Worm (Caenorhabditis elegans): Measurements from ENCODE around the gene idpp-6.

The idpp-6 gene

ce11 chrX:6790986-6791385 is 8.0 kb downstream of the idpp-6 start, which contains the start of gene asp-3:
TSS of gene asp-3 (plus strand) at chrX:6791064.
- TF ChIP-seq eor-1 (tag; optimal IDR thresholded peaks at IDR 0.05) (no peak), R02D3.7 (tag; optimal IDR thresholded peaks at IDR 0.05) (no peak), pha-4 (tag; optimal IDR thresholded peaks at IDR 0.05) (peak; percentile 2), ZK546.5 (tag; optimal IDR thresholded peaks at IDR 0.05) (no peak), elt-2 (tag; optimal IDR thresholded peaks at IDR 0.05) (peak; percentile 68), pqm-1 (tag; optimal IDR thresholded peaks at IDR 0.05) (peak; percentile 41), mdl-1 (tag; optimal IDR thresholded peaks at IDR 0.05) (no peak)

DNA sequence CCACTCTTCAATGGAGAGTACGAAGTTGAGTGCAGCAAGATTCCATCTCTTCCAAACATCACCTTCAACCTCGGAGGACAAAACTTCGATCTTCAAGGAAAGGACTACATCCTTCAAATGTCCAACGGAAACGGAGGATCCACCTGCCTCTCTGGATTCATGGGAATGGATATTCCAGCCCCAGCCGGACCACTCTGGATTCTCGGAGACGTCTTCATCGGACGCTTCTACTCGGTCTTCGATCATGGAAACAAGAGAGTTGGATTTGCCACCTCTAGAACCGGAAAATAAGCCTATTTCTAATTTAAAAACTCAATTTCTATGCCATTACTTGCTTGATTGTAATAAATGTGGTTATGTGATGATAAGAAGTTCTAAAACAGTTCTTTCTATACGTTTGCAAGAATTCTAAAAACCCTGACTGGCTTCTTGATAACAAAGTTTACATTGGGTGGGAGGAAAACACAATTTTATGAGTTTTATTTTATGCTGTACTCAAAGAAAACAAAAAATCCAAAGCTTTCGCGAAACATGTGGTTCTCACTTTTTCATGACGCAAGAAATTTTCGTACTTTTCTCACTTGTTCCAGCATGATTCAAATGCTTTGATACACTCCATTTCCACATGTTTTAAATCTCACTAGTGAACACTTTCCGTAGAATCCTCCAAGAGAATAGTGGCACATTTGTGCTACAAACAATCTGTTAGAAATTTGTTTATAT is 9.5 kb downstream of the idpp-6 start:
- TF ChIP-seq pqm-1 (tag; optimal IDR thresholded peaks at IDR 0.05) (peak; percentile 5), elt-2 (tag; optimal IDR thresholded peaks at IDR 0.05) (peak; percentile 77), sea-2 (GFP tag; optimal IDR thresholded peaks at IDR 0.05) (no peak), lin-39 (tag; optimal IDR thresholded peaks at IDR 0.05) (no peak), fos-1 (tag; optimal IDR thresholded peaks at IDR 0.05) (peak; percentile 4), jun-1 (tag; optimal IDR thresholded peaks at IDR 0.05) (peak; percentile 24), pha-4 (tag; optimal IDR thresholded peaks at IDR 0.05) (peak; percentile 59), nhr-77 (tag; optimal IDR thresholded peaks at IDR 0.05) (peak; percentile 1)

DNA sequence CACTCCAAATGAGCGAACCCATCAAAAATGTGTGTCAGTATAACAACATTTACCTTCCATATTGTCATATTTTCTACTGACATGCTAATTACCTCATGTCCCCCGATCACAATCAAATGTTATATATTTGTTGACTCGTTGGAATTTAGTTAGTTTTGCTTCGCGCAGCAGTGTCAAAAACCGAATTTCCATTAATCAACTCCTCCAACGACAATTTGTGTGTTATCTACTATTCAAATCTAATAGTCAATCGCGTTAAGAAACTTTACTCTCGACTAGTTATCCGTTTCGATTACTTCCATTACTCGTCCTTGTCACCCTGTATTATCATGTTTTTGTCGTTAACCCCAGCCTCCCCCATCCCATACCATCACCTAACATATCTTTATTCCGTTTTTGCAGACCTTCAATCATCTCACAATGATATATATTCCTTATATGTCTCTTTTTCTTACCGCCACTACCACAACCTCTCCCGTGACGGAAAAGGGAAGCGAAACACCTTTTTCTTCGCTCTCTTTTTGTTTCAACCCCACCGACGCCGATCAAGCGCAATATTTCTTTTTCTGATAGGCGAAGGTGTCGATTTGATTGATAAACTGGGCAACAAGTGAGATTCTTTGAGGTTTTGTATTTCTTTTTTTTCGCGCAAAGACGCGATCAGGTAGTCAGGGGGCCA is 13.0 kb downstream of the idpp-6 start:
- TF ChIP-seq elt-1 (tag; optimal IDR thresholded peaks at IDR 0.05) (peak; percentile 81), fos-1 (tag; optimal IDR thresholded peaks at IDR 0.05) (no peak), fkh-10 (GFP tag; optimal IDR thresholded peaks at IDR 0.05) (no peak), nhr-28 (tag; optimal IDR thresholded peaks at IDR 0.05) (no peak)

DNA sequence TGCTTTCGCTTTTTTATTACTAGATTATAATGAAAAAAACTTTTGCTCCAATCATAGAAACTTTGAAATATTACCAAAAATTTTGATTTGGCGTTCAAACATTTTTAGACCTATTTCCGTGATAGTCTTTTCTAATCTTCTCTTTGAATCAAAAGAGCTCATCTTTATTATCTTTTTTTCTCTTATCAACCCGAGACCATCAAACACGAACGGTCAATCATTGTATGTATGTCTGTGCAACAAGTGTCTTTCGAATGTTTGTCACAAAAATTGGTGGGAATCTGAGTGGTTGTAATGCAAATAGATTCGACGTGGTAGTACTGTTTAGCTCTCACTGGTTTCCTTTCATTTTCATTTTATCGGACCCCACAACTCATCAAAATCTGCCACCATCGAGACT is 16.8 kb downstream of the idpp-6 start, which contains the start of gene M03A8.3:
Gene M03A8.3 (plus strand): TSS at position 278 of the 400 bp plus-strand sequence.
- TF ChIP-seq nhr-67 (tag; optimal IDR thresholded peaks at IDR 0.05) (no peak), nfya-1 (tag; optimal IDR thresholded peaks at IDR 0.05; ENCODE audit: insufficient read depth) (no peak), elt-2 (tag; optimal IDR thresholded peaks at IDR 0.05) (peak; percentile 48), ceh-9 (tag; optimal IDR thresholded peaks at IDR 0.05) (no peak), nhr-237 (tag; optimal IDR thresholded peaks at IDR 0.05) (no peak), nhr-12 (tag; optimal IDR thresholded peaks at IDR 0.05) (no peak), nhr-11 (tag; optimal IDR thresholded peaks at IDR 0.05) (no peak), lin-39 (tag; optimal IDR thresholded peaks at IDR 0.05) (no peak), R02D3.7 (tag; optimal IDR thresholded peaks at IDR 0.05) (no peak), pqm-1 (tag; optimal IDR thresholded peaks at IDR 0.05) (peak; percentile 1), mml-1 (tag; optimal IDR thresholded peaks at IDR 0.05) (no peak), tbx-2 (tag; optimal IDR thresholded peaks at IDR 0.05) (no peak), daf-12 (tag; optimal IDR thresholded peaks at IDR 0.05) (no peak), ceh-82 (tag; optimal IDR thresholded peaks at IDR 0.05) (no peak), ceh-28 (tag; optimal IDR thresholded peaks at IDR 0.05) (no peak), snpc-4 (tag; optimal IDR thresholded peaks at IDR 0.05) (no peak)

DNA sequence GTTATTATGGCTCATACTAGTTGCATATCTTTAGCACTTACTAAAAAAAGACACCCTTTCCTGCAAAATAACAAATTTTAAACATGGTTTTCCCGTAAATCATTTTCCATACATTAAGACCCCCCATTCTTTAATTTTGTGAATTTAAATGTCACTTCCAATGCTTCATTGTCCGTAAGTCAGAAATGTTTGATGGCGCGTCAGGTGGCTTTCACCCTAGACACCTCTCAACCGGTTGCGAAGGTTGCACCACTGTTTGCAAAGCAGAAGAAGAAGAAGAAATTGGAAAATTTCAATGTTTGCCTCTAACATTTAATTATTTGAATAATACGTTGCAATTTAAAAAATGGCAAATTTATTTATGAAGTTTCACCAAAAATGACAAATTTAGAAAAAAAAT is 18.6 kb downstream of the idpp-6 start:
- no peak for TF ChIP-seq nhr-43 (tag; optimal IDR thresholded peaks at IDR 0.05; ENCODE audit: poor library complexity, severe bottlenecking)
- no peak for TF ChIP-seq nhr-25 (tag; optimal IDR thresholded peaks at IDR 0.05)
- no peak for TF ChIP-seq nhr-12 (tag; optimal IDR thresholded peaks at IDR 0.05)
- no peak for TF ChIP-seq fkh-10 (GFP tag; optimal IDR thresholded peaks at IDR 0.05)
- no peak for TF ChIP-seq egl-5 (tag; optimal IDR thresholded peaks at IDR 0.05)
- no peak for TF ChIP-seq skn-1 (tag; optimal IDR thresholded peaks at IDR 0.05)

DNA sequence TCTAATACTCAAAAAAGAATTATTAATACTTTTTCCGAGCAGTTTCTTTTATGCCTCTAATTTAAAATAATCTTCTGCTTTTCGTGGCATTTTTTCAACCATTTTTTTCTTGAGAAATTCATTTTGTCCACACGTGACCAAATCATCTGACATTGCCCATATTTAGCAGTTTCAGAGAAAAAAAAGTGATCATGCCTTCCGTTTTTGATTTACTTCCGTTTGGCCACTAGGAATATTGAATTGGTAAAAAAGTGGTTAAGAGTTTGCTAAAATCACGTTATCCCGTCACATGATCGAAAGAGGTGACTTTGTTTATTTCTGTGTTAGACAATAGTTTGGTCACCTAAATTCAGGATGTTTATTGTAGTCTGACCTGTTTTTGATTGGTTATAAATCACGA is 21.4 kb downstream of the idpp-6 start:
- TF ChIP-seq nhr-28 (tag; optimal IDR thresholded peaks at IDR 0.05), result no peak

All from whole organism, L3 larva.